Fruit fly (Drosophila melanogaster): ENCODE results near the gene CG31441.

CG31441 gene

DNA sequence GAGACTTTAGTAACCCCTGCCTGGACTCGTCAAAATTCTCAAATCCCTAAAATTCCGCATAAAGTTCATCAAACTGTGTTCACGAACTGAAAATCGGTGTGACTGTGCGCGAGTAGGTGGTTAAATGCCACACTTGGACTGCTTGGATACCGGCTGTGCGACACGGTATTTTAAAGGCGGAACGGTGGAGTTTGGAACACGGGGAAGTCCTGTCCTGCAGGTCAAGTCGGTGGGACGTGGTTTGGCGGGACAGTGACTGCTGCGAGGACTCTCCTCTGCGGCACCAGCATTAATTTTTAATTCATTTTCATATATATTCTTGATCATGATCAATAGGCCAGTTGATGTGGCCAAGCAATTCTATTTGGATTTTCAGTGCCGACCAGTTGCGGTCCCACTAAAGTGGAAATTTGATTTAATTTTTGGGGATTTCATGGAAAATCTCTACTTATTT lies 1.1 kb upstream of the CG31441 start, which contains the start of the genes Arfip and CG17721 (continued):
- TF ChIP-seq HLH4C (GFP tag; IDR thresholded peaks at IDR 0.05; ENCODE audit: partially characterized antibody) (no peak), MBD-R2 (GFP tag; IDR thresholded peaks at IDR 0.05) (peak; percentile 89), CG12299 (tag; optimal IDR thresholded peaks at IDR 0.05) (peak; percentile 26), CoRest (tag; optimal IDR thresholded peaks at IDR 0.05) (peak; percentile 52), CG13287 (GFP tag; IDR thresholded peaks at IDR 0.05; ENCODE audit: partially characterized antibody) (peak; percentile 32; the same call in 1 of the 2 replicates), CG14710 (tag; optimal IDR thresholded peaks at IDR 0.05) (peak; percentile 93), CG3281 (GFP tag; optimal IDR thresholded peaks at IDR 0.05) (no peak), row (GFP tag; IDR thresholded peaks at IDR 0.05) (peak; percentile 63), Dp (GFP tag; optimal IDR thresholded peaks at IDR 0.05) (peak; percentile 44), insv (GFP tag; optimal IDR thresholded peaks at IDR 0.05) (peak in 1 of 2 experiments; percentile 30), pfk (GFP tag; optimal IDR thresholded peaks at IDR 0.05) (peak; percentile 96), Sin3A (optimal IDR thresholded peaks at IDR 0.05) (peak; percentile 93), HmgZ (tag; optimal IDR thresholded peaks at IDR 0.05) (peak; percentile 35), Nf-YC (tag; optimal IDR thresholded peaks at IDR 0.05) (peak; percentile 26), CG17186 (GFP tag; optimal IDR thresholded peaks at IDR 0.05) (peak; percentile 31), BEAF-32 (GFP tag; optimal IDR thresholded peaks at IDR 0.05) (peak; percentile 49), Bdp1 (GFP tag; optimal IDR thresholded peaks at IDR 0.05) (no peak), CG31365 (tag; optimal IDR thresholded peaks at IDR 0.05) (peak; percentile 89), nerfin-1 (tag; optimal IDR thresholded peaks at IDR 0.05) (peak; percentile 9), grau (tag; optimal IDR thresholded peaks at IDR 0.05) (peak; percentile 20), knrl (GFP tag; IDR thresholded peaks at IDR 0.05; ENCODE audit: partially characterized antibody) (peak; percentile 33; the same call in 1 of the 3 replicates), CG2116 (GFP tag; optimal IDR thresholded peaks at IDR 0.05) (peak; percentile 21), Med (GFP tag) (peak; percentile 51), CG2712 (tag; optimal IDR thresholded peaks at IDR 0.05) (peak; percentile 19), chif (GFP tag; optimal IDR thresholded peaks at IDR 0.05) (no peak), Max (GFP tag; optimal IDR thresholded peaks at IDR 0.05) (no peak), CG7357 (GFP tag; IDR thresholded peaks at IDR 0.05) (no peak), CG13624 (GFP tag; optimal IDR thresholded peaks at IDR 0.05) (no peak), CG13424 (tag; optimal IDR thresholded peaks at IDR 0.05) (no peak), zfh1 (GFP tag; IDR thresholded peaks at IDR 0.05) (no peak), CG10267 (tag; optimal IDR thresholded peaks at IDR 0.05) (peak; percentile 16), CG9727 (GFP tag; optimal IDR thresholded peaks at IDR 0.05) (peak; percentile 7), nmo (GFP tag; optimal IDR thresholded peaks at IDR 0.05) (peak; percentile 68), Ets65A (GFP tag) (peak; percentile 59), CG8388 (GFP tag; optimal IDR thresholded peaks at IDR 0.05) (peak; percentile 54), CG4617 (GFP tag; optimal IDR thresholded peaks at IDR 0.05; ENCODE audit: borderline replicate concordance) (peak; percentile 87), CG30020 (tag; optimal IDR thresholded peaks at IDR 0.05) (peak; percentile 62), CG17802 (tag; optimal IDR thresholded peaks at IDR 0.05) (peak; percentile 5), CG2120 (GFP tag; optimal IDR thresholded peaks at IDR 0.05) (no peak), CG3847 (GFP tag; IDR thresholded peaks at IDR 0.05) (0 out of 2 replicates have a peak, but pooled peaks have one; percentile 23), Opbp (GFP tag; IDR thresholded peaks at IDR 0.05; ENCODE audit: partially characterized antibody) (peak; percentile 46; the same call in 2 of the 3 replicates), NC2α (GFP tag; optimal IDR thresholded peaks at IDR 0.05) (no peak), sens (GFP tag) (peak; percentile 88), amos (GFP tag; IDR thresholded peaks at IDR 0.05; ENCODE audit: partially characterized antibody) (peak; percentile 34), crp (GFP tag; optimal IDR thresholded peaks at IDR 0.05) (peak in 1 of 2 experiments; percentile 57), YL-1 (GFP tag; optimal IDR thresholded peaks at IDR 0.05) (peak; percentile 55), MESR4 (GFP tag; optimal IDR thresholded peaks at IDR 0.05) (peak; percentile 73), E2f2 (GFP tag; IDR thresholded peaks at IDR 0.05) (peak; percentile 58), CG1603 (tag; optimal IDR thresholded peaks at IDR 0.05) (peak; percentile 67)

Measured in whole organism, embryonic.